Worm (Caenorhabditis elegans) whole organism, L3 larva: ENCODE measurements around the gene sri-19.

ENCODE experiments used
- jun-1 ChIP-seq: fragments of 150-350 bp; optimal IDR thresholded peaks from 2 replicates; lab custom pipeline; 2014; ENCODE audit warnings: missing biosample characterization, missing genetic modification reagents, missing genetic modification characterization
- nhr-77 ChIP-seq: fragments of 150-350 bp; optimal IDR thresholded peaks from 2 replicates; lab custom pipeline; 2014; ENCODE audit warnings: missing biosample characterization, missing genetic modification characterization

ce11 chrIV:11004273-11004672 is 46.1 kb downstream of the sri-19 start, which contains the start of gene F13H10.1:
- TF ChIP-seq nhr-77 (tag; lab: Kevin White, UChicago) (no peak), jun-1 (tag; lab: Kevin White, UChicago) (no peak)
